Worm (Caenorhabditis elegans) whole organism, L1 larva: Measurements from ENCODE around the gene F38E11.9.

ENCODE experiments used
- elt-3 ChIP-seq, 6 experiments: fragments of 150-350 bp in 1 of 6; sonication (generic microtip); optimal IDR thresholded peaks; 2 replicates each; lab custom pipeline; 2017 to 2018; ENCODE audit warnings: missing biosample characterization in 6 of 6, missing genetic modification characterization in 6 of 6, inconsistent platforms in 1 of 6
- fos-1 ChIP-seq: fragments of 150-350 bp; optimal IDR thresholded peaks from 2 replicates; lab custom pipeline; 2014; ENCODE audit warnings: missing biosample characterization, missing genetic modification characterization
- lin-15B ChIP-seq: fragments of 150-350 bp; sonication (generic microtip); optimal IDR thresholded peaks from 3 replicates; lab custom pipeline; 2014; ENCODE audit warnings: missing biosample characterization, missing genetic modification characterization
- mdl-1 ChIP-seq, 2 experiments: fragments of 150-350 bp; optimal IDR thresholded peaks; 2 replicates each; lab custom pipeline; 2014 to 2017; ENCODE audit warnings: missing biosample characterization in 2 of 2, missing genetic modification characterization in 2 of 2, inconsistent platforms in 1 of 2
- rnt-1 ChIP-seq: sonication (generic microtip); optimal IDR thresholded peaks from 2 replicates; lab custom pipeline; 2016; ENCODE audit warnings: mild to moderate bottlenecking, missing genetic modification characterization, moderate library complexity, missing compliant biosample characterization
- tbx-2 ChIP-seq: sonication (generic microtip); optimal IDR thresholded peaks from 2 replicates; lab custom pipeline; 2016; ENCODE audit warnings: missing genetic modification characterization, missing compliant biosample characterization

ce11 chrIV:9469293-9469692 lies 25.5 kb upstream of the F38E11.9 start:
- TF ChIP-seq elt-3 (tag; optimal IDR thresholded peaks at IDR 0.05; lab: Kevin White, UChicago) (no peak), lin-15B (no peak), tbx-2 (tag; lab: Kevin White, UChicago) (no peak), rnt-1 (tag; lab: Kevin White, UChicago) (no peak), mdl-1 (tag; optimal IDR thresholded peaks at IDR 0.05; lab: Kevin White, UChicago) (no peak), fos-1 (tag; lab: Kevin White, UChicago) (no peak)
